Fruit fly (Drosophila melanogaster) whole organism, wandering third instar larva: ENCODE measurements around the gene lectin-29Ca.

Source experiments
- CG9705 ChIP-seq: fragments of 200-800 bp; sonication (Bioruptor generic); optimal IDR thresholded peaks from 2 replicates; lab custom pipeline; 2018; ENCODE audit warnings: missing biosample characterization, mild to moderate bottlenecking, missing genetic modification characterization
- CrebA ChIP-seq: fragments of 200-800 bp; sonication (Bioruptor generic); optimal IDR thresholded peaks from 2 replicates; lab custom pipeline; 2016; ENCODE audit warnings: missing biosample characterization, mild to moderate bottlenecking, missing genetic modification characterization, borderline replicate concordance
- Dfd ChIP-seq: fragments of >200 bp; optimal IDR thresholded peaks from 2 replicates; lab custom pipeline; 2017; ENCODE audit warnings: missing biosample characterization, missing genetic modification characterization
- Dif ChIP-seq: fragments of 200-275, 200-300 bp; sonication (Bioruptor generic); optimal IDR thresholded peaks from 2 replicates; lab custom pipeline; 2018; ENCODE audit warnings: missing biosample characterization, missing genetic modification characterization; ENCODE audit not compliant: partially characterized antibody
- Hr78 ChIP-seq: fragments of >200 bp; optimal IDR thresholded peaks from 2 replicates; lab custom pipeline; 2017; ENCODE audit warnings: missing biosample characterization, missing genetic modification characterization
- Hr83 ChIP-seq: fragments of 200-300 bp; sonication (Bioruptor generic); optimal IDR thresholded peaks from 2 replicates; lab custom pipeline; 2016; ENCODE audit warnings: missing biosample characterization, mild to moderate bottlenecking, missing genetic modification characterization, moderate library complexity; ENCODE audit not compliant: poor library complexity, severe bottlenecking
- Jra ChIP-seq: sonication (Bioruptor generic); optimal IDR thresholded peaks from 2 replicates; lab custom pipeline; 2016; ENCODE audit warnings: missing biosample characterization, missing genetic modification characterization
- OdsH ChIP-seq: fragments of 200-800 bp; sonication (Bioruptor generic); optimal IDR thresholded peaks from 2 replicates; lab custom pipeline; 2016; ENCODE audit warnings: missing biosample characterization, mild to moderate bottlenecking, missing genetic modification characterization
- Rel ChIP-seq, 2 experiments: fragments of 200-800 bp; sonication (Bioruptor generic) in 1 of 2; optimal IDR thresholded peaks; 2 replicates in 1 of 2; 3 replicates in 1 of 2; lab custom pipeline; 2016 to 2019; ENCODE audit warnings: mild to moderate bottlenecking in 2 of 2, missing biosample characterization in 2 of 2, missing genetic modification characterization in 2 of 2, moderate library complexity in 1 of 2
- brk ChIP-seq: fragments of 200-800 bp; sonication (Bioruptor generic); optimal IDR thresholded peaks from 2 replicates; lab custom pipeline; 2016; ENCODE audit warnings: missing biosample characterization, mild to moderate bottlenecking, missing genetic modification characterization
- dsf ChIP-seq: sonication (Bioruptor generic); optimal IDR thresholded peaks from 2 replicates; lab custom pipeline; 2016; ENCODE audit warnings: missing biosample characterization, missing genetic modification characterization, borderline replicate concordance
- foxo ChIP-seq, 2 experiments: fragments of 200-800 bp; sonication (Bioruptor generic); optimal IDR thresholded peaks; 2 replicates in 1 of 2; 3 replicates in 1 of 2; lab custom pipeline; 2016 to 2017; ENCODE audit warnings: missing biosample characterization in 2 of 2, missing genetic modification characterization in 2 of 2
- fru ChIP-seq: fragments of 200-800 bp; sonication (Bioruptor generic); optimal IDR thresholded peaks from 3 replicates; lab custom pipeline; 2016; ENCODE audit warnings: missing biosample characterization, mild to moderate bottlenecking, missing genetic modification characterization
- h ChIP-seq: fragments of 200-800 bp; sonication (Bioruptor generic); optimal IDR thresholded peaks from 3 replicates; lab custom pipeline; 2016; ENCODE audit warnings: missing biosample characterization, mild to moderate bottlenecking, missing genetic modification characterization
- psq ChIP-seq: fragments of 200-800 bp; sonication (Bioruptor generic); optimal IDR thresholded peaks from 3 replicates; lab custom pipeline; 2017; ENCODE audit warnings: missing biosample characterization, mild to moderate bottlenecking, missing genetic modification characterization, moderate library complexity
- rgr ChIP-seq: fragments of 200-800 bp; sonication (Bioruptor generic); optimal IDR thresholded peaks from 3 replicates; lab custom pipeline; 2016; ENCODE audit warnings: missing biosample characterization, mild to moderate bottlenecking, missing genetic modification characterization
- sage ChIP-seq: fragments of 200-800 bp; sonication (Bioruptor generic); optimal IDR thresholded peaks from 2 replicates; lab custom pipeline; 2016; ENCODE audit warnings: missing biosample characterization, mild to moderate bottlenecking, missing genetic modification characterization
- sv ChIP-seq: fragments of 200-800 bp; sonication (Bioruptor generic); optimal IDR thresholded peaks from 3 replicates; lab custom pipeline; 2016; ENCODE audit warnings: missing biosample characterization, missing genetic modification characterization
- tai ChIP-seq: sonication (Bioruptor generic); optimal IDR thresholded peaks from 2 replicates; lab custom pipeline; 2016; ENCODE audit warnings: missing biosample characterization, missing genetic modification characterization
- woc ChIP-seq: sonication (Bioruptor generic); optimal IDR thresholded peaks from 2 replicates; lab custom pipeline; 2016; ENCODE audit warnings: missing biosample characterization, mild to moderate bottlenecking, missing genetic modification characterization

Gene lectin-29Ca

dm6 chr2L:8350560-8351171 lies 43.4 kb downstream of the lectin-29Ca start:
- TF ChIP-seq tai (peak; percentile 15), Rel (GFP tag; optimal IDR thresholded peaks at IDR 0.05; lab: Kevin White, UChicago) (no peak), Rel (tag; optimal IDR thresholded peaks at IDR 0.05; lab: Kevin White, UChicago) (peak; percentile 64), Hr83 (GFP tag; lab: Kevin White, UChicago) (peak; percentile 62), Hr78 (GFP tag; lab: Kevin White, UChicago) (no peak), h (GFP tag; lab: Kevin White, UChicago) (peak; percentile 18), psq (no peak), rgr (GFP tag; lab: Kevin White, UChicago) (peak; percentile 59), fru (GFP tag; lab: Kevin White, UChicago) (no peak), Dfd (GFP tag; lab: Kevin White, UChicago) (no peak), CG9705 (GFP tag; lab: Kevin White, UChicago) (no peak), CrebA (GFP tag; lab: Kevin White, UChicago) (peak; percentile 11), brk (GFP tag; lab: Kevin White, UChicago) (no peak), foxo (GFP tag; optimal IDR thresholded peaks at IDR 0.05; lab: Kevin White, UChicago) (peak in 1 of 2 experiments; percentile 9), Dif (no peak), OdsH (GFP tag; lab: Kevin White, UChicago) (peak; percentile 37)
- TF ChIP-seq, all 38 proteins: peak for 8

DNA sequence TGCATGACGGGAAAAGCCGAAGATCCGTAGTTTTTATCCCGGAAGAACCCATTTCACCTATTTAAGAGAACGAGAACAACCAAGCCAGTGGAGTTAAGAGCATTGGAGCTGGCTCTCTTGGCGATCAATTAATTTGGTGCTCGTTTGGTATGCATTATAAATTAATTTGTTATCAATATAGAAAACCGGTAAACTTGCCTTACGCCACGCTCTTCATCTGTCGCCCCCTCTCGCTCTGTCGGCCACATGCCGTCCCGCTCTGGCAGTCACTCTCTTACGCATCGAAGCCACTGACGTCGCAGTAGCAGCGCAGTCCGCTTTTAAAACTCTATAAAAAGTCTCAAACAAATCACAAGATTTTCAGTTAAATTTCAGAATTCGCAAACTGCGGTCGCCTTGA lies 47.8 kb downstream of the lectin-29Ca start, which contains the start of gene CG7778:
Gene CG7778 (plus strand): TSS at position 361 of the 400 bp plus-strand sequence.
- no peak for TF ChIP-seq sage (GFP tag; lab: Kevin White, UChicago)
- TF ChIP-seq Dif, result peak; percentile 26
- no peak for TF ChIP-seq Jra
- no peak for TF ChIP-seq Hr83 (GFP tag; lab: Kevin White, UChicago)
- no peak for TF ChIP-seq dsf (GFP tag; lab: Kevin White, UChicago)

DNA sequence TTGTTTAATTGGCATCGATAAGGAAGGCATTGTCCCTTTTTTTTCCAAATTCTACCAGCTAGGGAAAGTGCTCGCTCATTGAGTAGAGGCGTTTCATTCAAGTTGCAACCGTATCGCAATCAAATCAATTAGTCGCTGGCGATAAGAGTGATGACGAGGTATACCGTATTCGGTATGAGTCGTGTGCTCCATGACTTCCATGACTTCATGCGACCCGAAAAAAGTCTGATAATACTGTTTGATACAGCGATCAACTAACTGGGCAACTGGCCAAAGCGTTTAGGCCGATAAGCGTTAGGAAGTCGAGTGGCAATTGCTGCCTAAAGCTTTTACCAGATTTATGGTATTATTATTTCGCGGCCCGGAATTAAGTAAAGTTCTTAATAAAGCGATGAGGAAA lies 49.5 kb downstream of the lectin-29Ca start:
- TF ChIP-seq woc (GFP tag; lab: Kevin White, UChicago) (no peak), Rel (GFP tag; optimal IDR thresholded peaks at IDR 0.05; lab: Kevin White, UChicago) (no peak), Rel (tag; optimal IDR thresholded peaks at IDR 0.05; lab: Kevin White, UChicago) (peak; percentile 20), sv (no peak), h (GFP tag; lab: Kevin White, UChicago) (peak; percentile 63)
